Fruit fly (Drosophila melanogaster): ENCODE measurements around the gene CG9265.

DNA sequence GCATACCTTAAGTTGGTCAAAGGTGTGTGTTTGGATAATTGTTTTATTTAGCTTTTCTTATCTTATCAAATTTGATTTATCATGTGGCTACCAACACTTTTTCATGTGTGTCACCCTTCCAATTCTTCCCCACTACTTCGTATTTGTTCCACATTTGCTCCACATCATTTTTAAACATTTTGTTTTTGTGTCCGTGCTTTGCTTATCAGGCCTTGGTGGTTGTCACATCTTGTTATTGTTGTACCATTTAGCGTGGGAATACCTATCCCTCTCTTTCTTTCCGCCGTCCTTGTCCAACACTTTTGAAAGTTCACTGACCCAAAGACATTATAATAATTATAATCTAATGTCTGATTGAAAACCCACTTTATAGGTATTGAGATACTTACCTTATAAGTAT lies 17.7 kb downstream of the CG9265 start:
- no peak for TF ChIP-seq psq (optimal IDR thresholded peaks at IDR 0.05)
- TF ChIP-seq insv (optimal IDR thresholded peaks at IDR 0.05) = no peak
- TF ChIP-seq ttk (optimal IDR thresholded peaks at IDR 0.05) = no peak
- no peak for TF ChIP-seq Sin3A (optimal IDR thresholded peaks at IDR 0.05)
- TF ChIP-seq Myc (optimal IDR thresholded peaks at IDR 0.05) = no peak
- TF ChIP-seq h (optimal IDR thresholded peaks at IDR 0.05) = no peak

Data from Kc167 (cell line).